Worm (Caenorhabditis elegans) whole organism, young adult: ENCODE measurements around the gene ugt-15.

Experiments
- B0035.1 ChIP-seq: sonication (generic microtip); optimal IDR thresholded peaks from 2 replicates; lab custom pipeline; 2016; ENCODE audit warnings: missing genetic modification characterization, mild to moderate bottlenecking, missing compliant biosample characterization, missing genotype, missing genetic modification reagents
- B0261.1 ChIP-seq: sonication (generic microtip); optimal IDR thresholded peaks from 2 replicates; lab custom pipeline; 2016; ENCODE audit warnings: mild to moderate bottlenecking, missing genetic modification characterization, moderate library complexity, missing compliant biosample characterization
- F10E7.11 ChIP-seq: sonication (generic microtip); optimal IDR thresholded peaks from 2 replicates; lab custom pipeline; 2017; ENCODE audit warnings: mild to moderate bottlenecking, missing genetic modification characterization, moderate library complexity, missing compliant biosample characterization
- F33H1.4 ChIP-seq: fragments of 200-800 bp; sonication (Bioruptor generic); IDR thresholded peaks from 2 replicates; pipeline ENCODE4 v1.3.6; 2022; ENCODE audit warnings: missing genetic modification reagents, missing genetic modification characterization, missing compliant biosample characterization
- F37B4.10 ChIP-seq: fragments of 200-800 bp; sonication (Bioruptor generic); IDR thresholded peaks from 2 replicates; pipeline ENCODE4 v1.3.6; 2022; ENCODE audit warnings: missing genetic modification characterization, missing compliant biosample characterization
- F49E8.2 ChIP-seq: sonication (generic microtip); optimal IDR thresholded peaks from 3 replicates; lab custom pipeline; 2017; ENCODE audit warnings: missing genetic modification characterization, mild to moderate bottlenecking, missing compliant biosample characterization, antibody characterized with exemption, moderate library complexity; ENCODE audit not compliant: insufficient read depth
- K12H6.12 ChIP-seq: fragments of 200-800 bp; sonication (Bioruptor generic); optimal IDR thresholded peaks from 2 replicates; lab custom pipeline; 2018; ENCODE audit warnings: mild to moderate bottlenecking, missing genetic modification characterization, missing compliant biosample characterization
- Y53F4B.3 ChIP-seq: fragments of 200-800 bp; sonication (Bioruptor generic); IDR thresholded peaks from 2 replicates; pipeline ENCODE4 v1.3.6; 2022; ENCODE audit warnings: missing genetic modification reagents, missing genetic modification characterization, missing compliant biosample characterization
- Y56A3A.18 ChIP-seq: fragments of 200-800 bp; sonication (Bioruptor generic); IDR thresholded peaks from 2 replicates; pipeline ENCODE4 v1.3.6; 2022; ENCODE audit warnings: missing genetic modification reagents, missing genetic modification characterization, missing compliant biosample characterization
- aptf-2 ChIP-seq: fragments of 200-800 bp; sonication (Bioruptor generic); conservative IDR thresholded peaks from 2 replicates; pipeline ENCODE4 v1.3.6; 2022; ENCODE audit warnings: missing genetic modification reagents, missing genetic modification characterization, missing compliant biosample characterization
- attf-5 ChIP-seq: fragments of 200-800 bp; sonication (Bioruptor generic); optimal IDR thresholded peaks from 2 replicates; lab custom pipeline; 2018; ENCODE audit warnings: mild to moderate bottlenecking, missing genetic modification characterization, missing compliant biosample characterization
- ccch-3 ChIP-seq: fragments of 200-800 bp; sonication (Bioruptor generic); optimal IDR thresholded peaks from 2 replicates; lab custom pipeline; 2018; ENCODE audit warnings: mild to moderate bottlenecking, missing genetic modification characterization, missing compliant biosample characterization
- cebp-1 ChIP-seq, 2 experiments: fragments of 200-800 bp in 1 of 2; sonication (Bioruptor generic) in 1 of 2; sonication (generic microtip) in 1 of 2; IDR thresholded peaks in 1 of 2; optimal IDR thresholded peaks in 1 of 2; 2 replicates each; pipeline versions ENCODE4 v1.3.6 to Lab custom; 2017 to 2022; ENCODE audit warnings: missing compliant biosample characterization in 2 of 2, missing genetic modification characterization in 2 of 2, mild to moderate bottlenecking in 1 of 2, missing genetic modification reagents in 1 of 2, moderate library complexity in 1 of 2
- ceh-100 ChIP-seq: fragments of 200-800 bp; sonication (Bioruptor generic); IDR thresholded peaks from 2 replicates; pipeline ENCODE4 v1.3.6; 2022; ENCODE audit warnings: missing genetic modification reagents, missing genetic modification characterization, missing compliant biosample characterization
- die-1 ChIP-seq: sonication (generic microtip); optimal IDR thresholded peaks from 2 replicates; lab custom pipeline; 2016; ENCODE audit warnings: missing genotype, mild to moderate bottlenecking, missing genetic modification characterization, missing compliant biosample characterization
- efl-1 ChIP-seq: fragments of 150-350 bp; optimal IDR thresholded peaks from 2 replicates; lab custom pipeline; 2014; ENCODE audit warnings: missing biosample characterization, missing genetic modification reagents, missing genetic modification characterization
- egrh-3 ChIP-seq: fragments of 200-800 bp; sonication (Bioruptor generic); IDR thresholded peaks from 2 replicates; pipeline ENCODE4 v1.3.6; 2022; ENCODE audit warnings: missing genetic modification reagents, missing genetic modification characterization, missing compliant biosample characterization
- ets-4 ChIP-seq: fragments of 200-800 bp; sonication (Bioruptor generic); optimal IDR thresholded peaks from 2 replicates; lab custom pipeline; 2018; ENCODE audit warnings: mild to moderate bottlenecking, missing genetic modification characterization, missing compliant biosample characterization
- him-1 ChIP-seq: sonication (generic microtip); optimal IDR thresholded peaks from 2 replicates; lab custom pipeline; 2016; ENCODE audit warnings: missing genotype, missing genetic modification reagents, missing genetic modification characterization, missing compliant biosample characterization
- hlh-26 ChIP-seq: fragments of 200-800 bp; sonication (Bioruptor generic); conservative IDR thresholded peaks from 2 replicates; pipeline ENCODE4 v1.3.6; 2022; ENCODE audit warnings: missing genetic modification reagents, missing genetic modification characterization, missing compliant biosample characterization
- hrde-1 ChIP-seq: sonication (generic microtip); optimal IDR thresholded peaks from 2 replicates; lab custom pipeline; 2016; ENCODE audit warnings: missing genetic modification characterization, mild to moderate bottlenecking, missing compliant biosample characterization, moderate library complexity, missing genotype, missing genetic modification reagents, borderline replicate concordance
- hsf-1 ChIP-seq: fragments of 200-800 bp; sonication (Bioruptor generic); IDR thresholded peaks from 2 replicates; pipeline ENCODE4 v1.3.6; 2022; ENCODE audit warnings: missing genetic modification reagents, missing genetic modification characterization, missing compliant biosample characterization
- lin-54 ChIP-seq: fragments of 200-800 bp; sonication (Bioruptor generic); optimal IDR thresholded peaks from 2 replicates; lab custom pipeline; 2018; ENCODE audit warnings: mild to moderate bottlenecking, missing genetic modification characterization, missing compliant biosample characterization
- lir-1 ChIP-seq: fragments of 200-800 bp; sonication (Bioruptor generic); conservative IDR thresholded peaks from 2 replicates; pipeline ENCODE4 v1.3.6; 2022; ENCODE audit warnings: missing genetic modification reagents, missing genetic modification characterization, missing compliant biosample characterization
- lsl-1 ChIP-seq: fragments of 200-800 bp; sonication (Bioruptor generic); optimal IDR thresholded peaks from 2 replicates; lab custom pipeline; 2018; ENCODE audit warnings: mild to moderate bottlenecking, missing genetic modification characterization, moderate library complexity, missing compliant biosample characterization
- nfyb-1 ChIP-seq: fragments of 200-800 bp; sonication (Bioruptor generic); IDR thresholded peaks from 2 replicates; pipeline ENCODE4 v1.3.6; 2022; ENCODE audit warnings: missing genetic modification reagents, missing genetic modification characterization, missing compliant biosample characterization
- nhr-179 ChIP-seq: sonication (generic microtip); optimal IDR thresholded peaks from 2 replicates; lab custom pipeline; 2016; ENCODE audit warnings: mild to moderate bottlenecking, missing genetic modification characterization, missing compliant biosample characterization
- pha-4 ChIP-seq: fragments of 150-350 bp; sonication (generic microtip); optimal IDR thresholded peaks from 2 replicates; lab custom pipeline; 2014; ENCODE audit warnings: missing biosample characterization, missing genetic modification reagents, missing genetic modification characterization
- snpc-1.1 ChIP-seq: sonication (generic microtip); optimal IDR thresholded peaks from 2 replicates; lab custom pipeline; 2017; ENCODE audit warnings: missing genetic modification characterization, mild to moderate bottlenecking, missing compliant biosample characterization, antibody characterized with exemption, moderate library complexity, missing genotype, missing genetic modification reagents; ENCODE audit not compliant: insufficient read depth
- snpc-1.3 ChIP-seq: sonication (generic microtip); optimal IDR thresholded peaks from 2 replicates; lab custom pipeline; 2017; ENCODE audit warnings: missing genetic modification characterization, mild to moderate bottlenecking, missing compliant biosample characterization, antibody characterized with exemption, moderate library complexity, missing genotype, missing genetic modification reagents; ENCODE audit not compliant: insufficient read depth
- sptf-2 ChIP-seq: fragments of 200-800 bp; sonication (Bioruptor generic); optimal IDR thresholded peaks from 2 replicates; lab custom pipeline; 2018; ENCODE audit warnings: mild to moderate bottlenecking, missing genetic modification characterization, missing compliant biosample characterization
- unc-130 ChIP-seq: sonication (generic microtip); optimal IDR thresholded peaks from 2 replicates; lab custom pipeline; 2016; ENCODE audit warnings: missing genetic modification reagents, missing genetic modification characterization, missing compliant biosample characterization
- zim-3 ChIP-seq: sonication (generic microtip); optimal IDR thresholded peaks from 2 replicates; lab custom pipeline; 2017; ENCODE audit warnings: mild to moderate bottlenecking, missing genetic modification characterization, moderate library complexity, missing compliant biosample characterization
- ztf-18 ChIP-seq: sonication (generic microtip); optimal IDR thresholded peaks from 2 replicates; lab custom pipeline; 2016; ENCODE audit warnings: missing genotype, mild to moderate bottlenecking, missing genetic modification characterization, missing compliant biosample characterization

Gene ugt-15

DNA sequence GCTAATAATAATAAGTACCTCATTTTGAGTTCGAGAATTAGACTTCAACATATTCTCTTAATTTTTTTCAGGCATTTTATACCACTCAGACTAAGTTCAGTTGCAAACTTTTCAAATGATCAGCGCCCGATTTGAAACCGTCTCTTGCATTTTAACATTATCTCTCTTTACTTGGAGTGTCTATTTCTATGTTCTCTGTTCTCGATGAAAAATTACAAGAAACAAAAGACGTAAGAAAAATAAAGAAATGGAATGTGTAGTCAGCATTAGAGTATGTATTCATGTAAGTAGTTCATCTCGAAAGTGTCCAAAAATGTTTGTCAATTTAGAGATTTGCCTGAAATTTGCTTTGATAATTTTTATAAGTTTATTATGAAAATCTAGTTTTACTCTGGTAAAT, 27.1 kb upstream of the ugt-15 start, which contains the start of gene ugt-3:
ugt-3 (minus strand) TSS at position 101 of the 400 bp plus-strand sequence.
- TF ChIP-seq attf-5 (GFP tag; lab: Kevin White, UChicago) (no peak), zim-3 (tag; lab: Kevin White, UChicago) (no peak), hlh-26 (GFP tag; lab: Robert Waterston, UW) (no peak), snpc-1.3 (no peak)

DNA sequence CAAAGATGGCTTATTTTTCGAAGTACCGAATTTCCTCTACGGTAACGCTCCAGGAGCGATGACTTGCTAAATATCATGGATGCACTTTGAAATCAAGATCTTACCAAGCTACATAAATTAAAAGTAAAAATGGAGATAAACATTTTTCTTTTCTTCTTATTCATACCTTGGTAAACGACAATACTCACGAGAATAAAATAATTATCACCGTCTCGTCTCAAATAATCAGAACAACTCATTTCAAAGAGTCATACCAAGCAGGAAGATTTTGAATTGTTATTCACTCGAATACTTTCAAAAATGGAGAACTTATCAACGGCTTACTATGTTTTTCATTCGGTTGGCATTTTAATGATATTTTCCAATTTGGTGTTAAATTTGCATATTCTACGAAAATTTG, 24.0 kb upstream of the ugt-15 start, which contains the start of gene srbc-45:
srbc-45 (plus strand) TSS at position 301 of the 400 bp plus-strand sequence.
- TF ChIP-seq aptf-2 (GFP tag; lab: Robert Waterston, UW): no peak
- no peak for TF ChIP-seq Y56A3A.18 (GFP tag; lab: Robert Waterston, UW)
- TF ChIP-seq efl-1: no peak
- TF ChIP-seq K12H6.12: no peak
- TF ChIP-seq egrh-3 (GFP tag; lab: Robert Waterston, UW): no peak
- no peak for TF ChIP-seq F37B4.10 (GFP tag; lab: Robert Waterston, UW)
- TF ChIP-seq, all 124 proteins: peak for 0

DNA sequence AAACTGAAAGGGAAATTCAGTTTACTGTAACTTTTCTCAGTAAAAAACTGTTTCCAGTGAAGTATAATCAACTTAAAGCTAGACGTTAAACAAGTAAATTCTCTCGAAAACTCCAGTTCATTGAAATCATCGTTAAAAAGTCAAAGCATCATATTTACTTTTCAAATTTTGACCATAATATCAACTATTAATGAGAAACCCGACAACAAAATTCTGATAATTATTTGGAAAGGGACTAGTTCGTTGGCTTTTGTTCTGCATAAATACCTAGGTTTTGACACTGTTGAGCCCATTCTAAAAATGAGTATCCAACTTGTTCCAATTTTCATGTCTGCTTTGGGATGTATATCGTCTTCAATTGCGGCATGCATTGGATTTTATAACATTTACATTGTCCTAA, 21.1 kb upstream of the ugt-15 start, which contains the start of gene ZC443.7:
ZC443.7 (plus strand) TSS at position 301 of the 400 bp plus-strand sequence.
- TF ChIP-seq ets-4 (GFP tag; lab: Kevin White, UChicago): no peak
- TF ChIP-seq F33H1.4 (GFP tag; lab: Robert Waterston, UW): no peak
- no peak for TF ChIP-seq F10E7.11 (tag; lab: Kevin White, UChicago)
- no peak for TF ChIP-seq lin-54 (GFP tag; lab: Kevin White, UChicago)
- TF ChIP-seq sptf-2 (GFP tag; lab: Kevin White, UChicago): no peak
- TF ChIP-seq hsf-1: no peak
- no peak for TF ChIP-seq pha-4
- TF ChIP-seq, all 124 proteins: peak for 0

DNA sequence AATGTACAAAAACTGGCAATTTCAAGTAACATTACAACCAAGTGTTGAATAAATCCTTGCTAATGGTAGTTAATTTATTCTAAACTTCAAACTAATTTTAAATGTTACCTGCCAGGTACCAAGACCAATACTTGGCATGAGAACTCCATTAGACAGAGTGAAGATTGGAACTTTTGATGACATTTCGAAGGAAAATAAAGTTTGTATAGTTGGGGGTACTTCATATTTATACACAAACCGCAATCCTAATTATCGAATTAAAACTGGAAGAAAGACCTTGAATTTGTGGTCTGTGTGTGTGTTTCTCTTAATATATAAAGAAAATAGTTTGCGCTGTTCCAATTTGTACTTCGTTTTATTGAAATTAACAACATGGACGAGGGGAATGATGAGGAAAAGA, 17.4 kb upstream of the ugt-15 start, which contains the start of gene ZC443.1:
ZC443.1 (minus strand) TSS at position 205 of the 400 bp plus-strand sequence.
- TF ChIP-seq F37B4.10 (GFP tag; lab: Robert Waterston, UW) (no peak), cebp-1 (GFP tag; IDR thresholded peaks at IDR 0.05; lab: Robert Waterston, UW) (no peak), cebp-1 (tag; optimal IDR thresholded peaks at IDR 0.05; lab: Kevin White, UChicago) (no peak), Y53F4B.3 (no peak), B0035.1 (tag; lab: Kevin White, UChicago) (no peak), lsl-1 (GFP tag; lab: Kevin White, UChicago) (no peak), unc-130 (no peak), F49E8.2 (tag; lab: Kevin White, UChicago) (no peak), hrde-1 (no peak), B0261.1 (no peak), ccch-3 (no peak), snpc-1.1 (tag; lab: Kevin White, UChicago) (no peak), nhr-179 (tag; lab: Kevin White, UChicago) (no peak), lir-1 (GFP tag; lab: Robert Waterston, UW) (no peak), nfyb-1 (no peak), him-1 (tag; lab: Kevin White, UChicago) (no peak), ztf-18 (tag; lab: Kevin White, UChicago) (no peak), ceh-100 (no peak), die-1 (no peak), F33H1.4 (GFP tag; lab: Robert Waterston, UW) (no peak)
